Worm (Caenorhabditis elegans) whole organism, L4/young adult: ENCODE measurements around the gene F26F2.4.

ENCODE experiments used
- W03F9.2 ChIP-seq: fragments of 150-350 bp; optimal IDR thresholded peaks from 2 replicates; lab custom pipeline; 2014; ENCODE audit warnings: missing biosample characterization, missing genetic modification characterization
- dao-5 ChIP-seq: sonication (generic microtip); optimal IDR thresholded peaks from 2 replicates; lab custom pipeline; 2016; ENCODE audit warnings: missing genotype, missing genetic modification characterization, moderate library complexity, missing compliant biosample characterization
- him-1 ChIP-seq: sonication (generic microtip); optimal IDR thresholded peaks from 2 replicates; lab custom pipeline; 2016; ENCODE audit warnings: missing genotype, missing genetic modification reagents, missing genetic modification characterization, missing compliant biosample characterization

ce11 chrV:20618632-20619031, 49.5 kb downstream of the F26F2.4 start, which contains the start of gene F46B3.7:
- no peak for TF ChIP-seq him-1 (tag; lab: Kevin White, UChicago)
- TF ChIP-seq dao-5, result no peak
- no peak for TF ChIP-seq W03F9.2 (tag; lab: Kevin White, UChicago)
